Worm (Caenorhabditis elegans): ENCODE results near the gene F26A1.9.

- TF ChIP-seq ceh-18 (tag; optimal IDR thresholded peaks at IDR 0.05) = no peak
- TF ChIP-seq pqm-1 (tag; optimal IDR thresholded peaks at IDR 0.05) = no peak
- no peak for TF ChIP-seq tbx-2 (tag; optimal IDR thresholded peaks at IDR 0.05)
These were observed 49.5 kb downstream of the F26A1.9 start, which contains the start of gene B0393.9 for ce11 chrIII:4779855-4780254.
